Fruit fly (Drosophila melanogaster) whole organism, embryonic: ENCODE results near the gene CG5013.
A peak's percentile ranks its signal among the peaks of the same experiment; 100 is the strongest.

Experiments
- Asciz ChIP-seq: fragments of 200-800 bp; sonication (Bioruptor generic); optimal IDR thresholded peaks from 2 replicates; lab custom pipeline; 2017; ENCODE audit warnings: missing biosample characterization, mild to moderate bottlenecking, missing genetic modification characterization, missing genetic modification reagents
- CG10267 ChIP-seq: fragments of 200-800 bp; sonication (Bioruptor generic); optimal IDR thresholded peaks from 2 replicates; lab custom pipeline; 2018; ENCODE audit warnings: missing biosample characterization, mild to moderate bottlenecking, missing genetic modification characterization, moderate library complexity
- CG10366 ChIP-seq: fragments of 200-800 bp; sonication (Bioruptor generic); IDR thresholded peaks from 2 replicates; pipeline ENCODE4 v1.3.6; 2022; ENCODE audit warnings: missing biosample characterization, missing genetic modification characterization
- CG11456 ChIP-seq: fragments of 200-800 bp; sonication (Bioruptor generic); IDR thresholded peaks from 3 replicates; pipeline ENCODE4 v1.3.6; 2022; ENCODE audit warnings: missing biosample characterization, missing genetic modification characterization
- CG11504 ChIP-seq: fragments of 200-800 bp; sonication (Bioruptor generic); optimal IDR thresholded peaks from 3 replicates; lab custom pipeline; 2019; ENCODE audit warnings: missing biosample characterization, mild to moderate bottlenecking, missing genetic modification characterization, moderate library complexity
- CG12236 ChIP-seq: fragments of 200-800 bp; sonication (Bioruptor generic); optimal IDR thresholded peaks from 2 replicates; lab custom pipeline; 2016; ENCODE audit warnings: missing biosample characterization, missing genetic modification characterization
- CG12744 ChIP-seq: fragments of 200-800 bp; sonication (Bioruptor generic); optimal IDR thresholded peaks from 2 replicates; lab custom pipeline; 2016; ENCODE audit warnings: missing biosample characterization, missing genetic modification characterization
- CG13424 ChIP-seq: fragments of 200-800 bp; sonication (Bioruptor generic); optimal IDR thresholded peaks from 2 replicates; lab custom pipeline; 2019; ENCODE audit warnings: missing biosample characterization, mild to moderate bottlenecking, missing genetic modification characterization, moderate library complexity
- CG13775 ChIP-seq: fragments of 200-800 bp; sonication (Bioruptor generic); optimal IDR thresholded peaks from 3 replicates; lab custom pipeline; 2017; ENCODE audit warnings: missing biosample characterization, mild to moderate bottlenecking, missing genetic modification characterization
- CG14014 ChIP-seq: fragments of 200-800 bp; sonication (Bioruptor generic); IDR thresholded peaks from 2 replicates; pipeline ENCODE4 v1.3.6; 2022; ENCODE audit warnings: missing biosample characterization, missing genetic modification characterization
- CG15073 ChIP-seq: fragments of 200-800 bp; sonication (Bioruptor generic); optimal IDR thresholded peaks from 2 replicates; lab custom pipeline; 2016; ENCODE audit warnings: missing biosample characterization, missing genetic modification characterization
- CG17359 ChIP-seq: fragments of 200-800 bp; sonication (Bioruptor generic); optimal IDR thresholded peaks from 3 replicates; lab custom pipeline; 2018; ENCODE audit warnings: missing biosample characterization, mild to moderate bottlenecking, missing genetic modification characterization, moderate library complexity
- CG17361 ChIP-seq: fragments of 200-800 bp; sonication (Bioruptor generic); IDR thresholded peaks from 3 replicates; pipeline ENCODE4 v1.3.6; 2022; ENCODE audit warnings: missing biosample characterization, missing genetic modification characterization
- CG18011 ChIP-seq: fragments of 200-800 bp; sonication (Bioruptor generic); optimal IDR thresholded peaks from 2 replicates; lab custom pipeline; 2017; ENCODE audit warnings: missing biosample characterization, missing genetic modification characterization, mild to moderate bottlenecking, moderate library complexity, missing genotype
- CG2116 ChIP-seq: fragments of 200-800 bp; sonication (Bioruptor generic); optimal IDR thresholded peaks from 3 replicates; lab custom pipeline; 2018; ENCODE audit warnings: missing biosample characterization, mild to moderate bottlenecking, missing genetic modification characterization
- CG3281 ChIP-seq: fragments of 200-800 bp; sonication (Bioruptor generic); optimal IDR thresholded peaks from 3 replicates; lab custom pipeline; 2017; ENCODE audit warnings: missing biosample characterization, mild to moderate bottlenecking, missing genetic modification characterization
- CG33557 ChIP-seq: fragments of 200-800 bp; sonication (Bioruptor generic); optimal IDR thresholded peaks from 2 replicates; lab custom pipeline; 2019; ENCODE audit warnings: missing biosample characterization, mild to moderate bottlenecking, missing genetic modification characterization, moderate library complexity
- CG6254 ChIP-seq: fragments of 200-800 bp; sonication (Bioruptor generic); optimal IDR thresholded peaks from 3 replicates; lab custom pipeline; 2017; ENCODE audit warnings: mild to moderate bottlenecking, missing biosample characterization, missing genetic modification reagents, missing genetic modification characterization
- CG7839 ChIP-seq: fragments of 200-800 bp; sonication (Bioruptor generic); optimal IDR thresholded peaks from 3 replicates; lab custom pipeline; 2018; ENCODE audit warnings: missing biosample characterization, mild to moderate bottlenecking, missing genetic modification characterization, moderate library complexity
- CG7963 ChIP-seq: fragments of 200-800 bp; sonication (Bioruptor generic); IDR thresholded peaks from 3 replicates; pipeline ENCODE4 v1.3.6; 2022; ENCODE audit warnings: missing biosample characterization, missing genetic modification characterization; ENCODE audit not compliant: partially characterized antibody
- CG8388 ChIP-seq: fragments of 200-800 bp; sonication (Bioruptor generic); optimal IDR thresholded peaks from 2 replicates; lab custom pipeline; 2019; ENCODE audit warnings: missing biosample characterization, mild to moderate bottlenecking, missing genetic modification characterization, moderate library complexity
- CG9215 ChIP-seq: fragments of 200-800 bp; sonication (Bioruptor generic); IDR thresholded peaks from 2 replicates; pipeline ENCODE4 v1.3.6; 2022; ENCODE audit warnings: missing biosample characterization, missing genetic modification characterization
- CG9727 ChIP-seq: fragments of 200-800 bp; sonication (Bioruptor generic); optimal IDR thresholded peaks from 3 replicates; lab custom pipeline; 2017; ENCODE audit warnings: missing biosample characterization, mild to moderate bottlenecking, missing genetic modification characterization
- CG9797 ChIP-seq: fragments of 200-800 bp; sonication (Bioruptor generic); optimal IDR thresholded peaks from 3 replicates; lab custom pipeline; 2018; ENCODE audit warnings: missing biosample characterization, mild to moderate bottlenecking, missing genetic modification characterization
- D19B ChIP-seq: fragments of 200-800 bp; sonication (Bioruptor generic); optimal IDR thresholded peaks from 2 replicates; lab custom pipeline; 2017; ENCODE audit warnings: missing biosample characterization, mild to moderate bottlenecking, missing genetic modification characterization
- Dip2 ChIP-seq: fragments of 200-800 bp; sonication (Bioruptor generic); IDR thresholded peaks from 2 replicates; pipeline ENCODE4 v1.3.6; 2022; ENCODE audit warnings: missing biosample characterization, missing genetic modification characterization
- Ets97D ChIP-seq: fragments of 200-800 bp; sonication (Bioruptor generic); optimal IDR thresholded peaks from 3 replicates; lab custom pipeline; 2016; ENCODE audit warnings: missing biosample characterization, missing genetic modification characterization
- HLH3B ChIP-seq: fragments of 200-800 bp; sonication (Bioruptor generic); IDR thresholded peaks from 2 replicates; pipeline ENCODE4 v1.3.6; 2022; ENCODE audit warnings: missing biosample characterization, missing genetic modification characterization
- HmgZ ChIP-seq: fragments of 200-800 bp; sonication (Bioruptor generic); optimal IDR thresholded peaks from 2 replicates; lab custom pipeline; 2018; ENCODE audit warnings: missing biosample characterization, mild to moderate bottlenecking, missing genetic modification characterization
- Hr78 ChIP-seq, 2 experiments: fragments of 200-800 bp in 1 of 2; fragments of >200 bp in 1 of 2; sonication (Bioruptor generic) in 1 of 2; optimal IDR thresholded peaks; 2 replicates each; lab custom pipeline; 2017 to 2019; ENCODE audit warnings: missing biosample characterization in 2 of 2, missing genetic modification characterization in 2 of 2, mild to moderate bottlenecking in 1 of 2, moderate library complexity in 1 of 2
- NfI ChIP-seq: fragments of 200-800 bp; sonication (Bioruptor generic); optimal IDR thresholded peaks from 3 replicates; lab custom pipeline; 2018; ENCODE audit warnings: missing biosample characterization, mild to moderate bottlenecking, missing genetic modification characterization, moderate library complexity
- Optix ChIP-seq: fragments of 200-800 bp; sonication (Bioruptor generic); IDR thresholded peaks from 3 replicates; pipeline ENCODE4 v1.3.6; 2022; ENCODE audit warnings: missing biosample characterization, missing genetic modification characterization
- Rx ChIP-seq: fragments of 200-800 bp; sonication (Bioruptor generic); IDR thresholded peaks from 2 replicates; pipeline ENCODE4 v1.3.6; 2022; ENCODE audit warnings: missing biosample characterization, missing genetic modification characterization
- Trl ChIP-seq, 3 experiments: fragments of >200 bp in 2 of 3; fragments of 200-800 bp in 1 of 3; sonication (Bioruptor generic) in 1 of 3; optimal IDR thresholded peaks; 2 replicates in 1 of 3; 3 replicates in 2 of 3; lab custom pipeline; 2016 to 2017; ENCODE audit warnings: missing biosample characterization in 1 of 3, missing genetic modification characterization in 1 of 3
- al ChIP-seq: fragments of 200-800 bp; sonication (Bioruptor generic); IDR thresholded peaks from 2 replicates; pipeline ENCODE4 v1.3.6; 2022; ENCODE audit warnings: missing biosample characterization, missing genetic modification characterization
- aop ChIP-seq: fragments of 200-800 bp; sonication (Bioruptor generic); IDR thresholded peaks from 2 replicates; pipeline ENCODE4 v1.3.6; 2022; ENCODE audit warnings: missing biosample characterization, missing genetic modification characterization
- emc ChIP-seq: fragments of 200-800 bp; sonication (Bioruptor generic); optimal IDR thresholded peaks from 2 replicates; lab custom pipeline; 2016; ENCODE audit warnings: missing biosample characterization, missing genetic modification characterization
- fd64A ChIP-seq: fragments of 200-800 bp; sonication (Bioruptor generic); optimal IDR thresholded peaks from 3 replicates; lab custom pipeline; 2018; ENCODE audit warnings: missing biosample characterization, mild to moderate bottlenecking, missing genetic modification characterization
- fru ChIP-seq: fragments of >200 bp; optimal IDR thresholded peaks from 2 replicates; lab custom pipeline; 2017
- grn ChIP-seq: fragments of 200-800 bp; sonication (Bioruptor generic); optimal IDR thresholded peaks from 3 replicates; lab custom pipeline; 2017; ENCODE audit warnings: missing biosample characterization, missing genetic modification characterization
- hb ChIP-seq: fragments of 200-800 bp; sonication (Bioruptor generic); IDR thresholded peaks from 3 replicates; pipeline ENCODE4 v1.3.6; 2022; ENCODE audit warnings: missing biosample characterization, missing genetic modification characterization; ENCODE audit not compliant: partially characterized antibody
- inv ChIP-seq: fragments of 200-800 bp; sonication (Bioruptor generic); IDR thresholded peaks from 2 replicates; pipeline ENCODE4 v1.3.6; 2022; ENCODE audit warnings: missing biosample characterization, missing genetic modification characterization; ENCODE audit not compliant: partially characterized antibody
- mirr ChIP-seq: fragments of 200-800 bp; sonication (Bioruptor generic); optimal IDR thresholded peaks from 3 replicates; lab custom pipeline; 2018; ENCODE audit warnings: missing biosample characterization, mild to moderate bottlenecking, missing genetic modification characterization
- peb ChIP-seq: fragments of 200-800 bp; sonication (Bioruptor generic); IDR thresholded peaks from 2 replicates; pipeline ENCODE4 v1.3.6; 2022; ENCODE audit warnings: missing biosample characterization, missing genetic modification characterization
- prd ChIP-seq, 3 experiments: fragments of >200 bp in 2 of 3; fragments of 200-800 bp in 1 of 3; sonication (Bioruptor generic) in 1 of 3; optimal IDR thresholded peaks in 2 of 3; IDR thresholded peaks in 1 of 3; 2 replicates in 2 of 3; 3 replicates in 1 of 3; pipeline versions ENCODE4 v1.3.6 to Lab custom; 2017 to 2022; ENCODE audit warnings: missing biosample characterization in 1 of 3, missing genetic modification characterization in 1 of 3
- ro ChIP-seq: fragments of 200-800 bp; sonication (Bioruptor generic); IDR thresholded peaks from 2 replicates; pipeline ENCODE4 v1.3.6; 2022; ENCODE audit warnings: missing biosample characterization, missing genetic modification characterization
- sim ChIP-seq: fragments of 200-800 bp; sonication (Bioruptor generic); IDR thresholded peaks from 2 replicates; pipeline ENCODE4 v1.3.6; 2022; ENCODE audit warnings: missing biosample characterization, missing genetic modification characterization
- slou ChIP-seq: fragments of 200-800 bp; sonication (Bioruptor generic); optimal IDR thresholded peaks from 3 replicates; lab custom pipeline; 2016; ENCODE audit warnings: missing biosample characterization, missing genetic modification characterization
- sqz ChIP-seq: fragments of 200-800 bp; sonication (Bioruptor generic); optimal IDR thresholded peaks from 3 replicates; lab custom pipeline; 2018; ENCODE audit warnings: missing biosample characterization, mild to moderate bottlenecking, missing genetic modification characterization
- tup ChIP-seq: fragments of 200-800 bp; sonication (Bioruptor generic); optimal IDR thresholded peaks from 2 replicates; lab custom pipeline; 2016; ENCODE audit warnings: missing biosample characterization, mild to moderate bottlenecking, missing genetic modification characterization, moderate library complexity

The CG5013 gene

DNA sequence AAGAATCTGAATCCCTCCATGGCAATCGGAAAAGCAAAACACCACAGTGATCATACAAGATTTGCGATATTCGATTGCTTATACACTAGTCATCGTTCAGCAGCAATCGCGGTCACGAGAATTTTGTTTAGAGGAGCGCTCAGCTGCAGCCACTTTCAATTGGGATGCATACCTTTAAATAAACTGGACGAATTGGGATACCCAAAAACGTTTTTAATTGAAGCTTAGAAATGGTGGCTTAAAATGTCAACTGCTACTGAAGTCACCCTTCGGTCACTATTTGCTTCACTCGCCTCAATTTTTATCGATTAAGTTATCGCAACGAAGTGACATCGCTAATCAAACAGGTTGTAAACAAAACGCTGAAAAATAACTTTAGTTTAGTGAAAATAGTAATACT, at the start of gene CG5013, which contains the start of gene IKKbeta (continued):
- TF ChIP-seq NfI (GFP tag; lab: Kevin White, UChicago) (peak; percentile 8), CG33557 (GFP tag; lab: Kevin White, UChicago) (peak; percentile 38), aop (GFP tag; lab: Robert Waterston, UW) (no peak), CG13775 (GFP tag; lab: Kevin White, UChicago) (peak; percentile 32), prd (optimal IDR thresholded peaks at IDR 0.05; lab: Kevin White, UChicago) (no peak), prd (GFP tag; IDR thresholded peaks at IDR 0.05; lab: Robert Waterston, UW) (peak; percentile 74), CG3281 (GFP tag; lab: Kevin White, UChicago) (no peak), HLH3B (GFP tag; lab: Robert Waterston, UW) (peak; percentile 33; the same call in 1 of the 2 replicates), CG11456 (GFP tag; lab: Robert Waterston, UW) (0 out of 3 replicates have a peak, but pooled peaks have one; percentile 45), mirr (no peak), CG17359 (no peak), CG10366 (GFP tag; lab: Robert Waterston, UW) (peak; percentile 29; the same call in 1 of the 2 replicates), hb (GFP tag; lab: Robert Waterston, UW) (peak; percentile 80), inv (GFP tag; lab: Robert Waterston, UW) (peak; percentile 74), fd64A (GFP tag; lab: Kevin White, UChicago) (no peak), CG11504 (tag; lab: Kevin White, UChicago) (peak; percentile 53), ro (no peak), fru (no peak), CG18011 (GFP tag; lab: Kevin White, UChicago) (no peak), Hr78 (GFP tag; optimal IDR thresholded peaks at IDR 0.05; lab: Kevin White, UChicago) (no peak), tup (GFP tag; lab: Kevin White, UChicago) (no peak), grn (GFP tag; lab: Kevin White, UChicago) (no peak), CG6254 (no peak), CG13424 (peak; percentile 59), CG17361 (GFP tag; lab: Robert Waterston, UW) (peak; percentile 73), D19B (GFP tag; lab: Kevin White, UChicago) (no peak), emc (GFP tag; lab: Kevin White, UChicago) (no peak), CG8388 (GFP tag; lab: Kevin White, UChicago) (no peak), al (GFP tag; lab: Robert Waterston, UW) (peak; percentile 40; the same call in 1 of the 2 replicates), CG10267 (tag; lab: Kevin White, UChicago) (peak; percentile 59), Rx (GFP tag; lab: Robert Waterston, UW) (no peak), CG12236 (GFP tag; lab: Kevin White, UChicago) (no peak), CG15073 (no peak), HmgZ (tag; lab: Kevin White, UChicago) (peak; percentile 73), CG12744 (GFP tag; lab: Kevin White, UChicago) (peak; percentile 28), CG7839 (tag; lab: Kevin White, UChicago) (no peak), Ets97D (GFP tag; lab: Kevin White, UChicago) (peak; percentile 43), CG14014 (GFP tag; lab: Robert Waterston, UW) (no peak), CG7963 (GFP tag; lab: Robert Waterston, UW) (peak; percentile 73), sqz (no peak), Asciz (GFP tag; lab: Kevin White, UChicago) (no peak), CG2116 (GFP tag; lab: Kevin White, UChicago) (peak; percentile 85), CG9215 (peak; percentile 58), Trl (optimal IDR thresholded peaks at IDR 0.05; lab: Kevin White, UChicago) (no peak), Trl (GFP tag; optimal IDR thresholded peaks at IDR 0.05; lab: Kevin White, UChicago) (peak; percentile 63), CG9797 (GFP tag; lab: Kevin White, UChicago) (peak; percentile 23), Dip2 (GFP tag; lab: Robert Waterston, UW) (no peak), CG9727 (GFP tag; lab: Kevin White, UChicago) (peak; percentile 48), slou (GFP tag; lab: Kevin White, UChicago) (peak; percentile 38), sim (GFP tag; lab: Robert Waterston, UW) (no peak), Optix (GFP tag; lab: Robert Waterston, UW) (0 out of 3 replicates have a peak, but pooled peaks have one; percentile 34), peb (no peak)
